Worm (Caenorhabditis elegans): ENCODE data around the gene srh-104.

DNA sequence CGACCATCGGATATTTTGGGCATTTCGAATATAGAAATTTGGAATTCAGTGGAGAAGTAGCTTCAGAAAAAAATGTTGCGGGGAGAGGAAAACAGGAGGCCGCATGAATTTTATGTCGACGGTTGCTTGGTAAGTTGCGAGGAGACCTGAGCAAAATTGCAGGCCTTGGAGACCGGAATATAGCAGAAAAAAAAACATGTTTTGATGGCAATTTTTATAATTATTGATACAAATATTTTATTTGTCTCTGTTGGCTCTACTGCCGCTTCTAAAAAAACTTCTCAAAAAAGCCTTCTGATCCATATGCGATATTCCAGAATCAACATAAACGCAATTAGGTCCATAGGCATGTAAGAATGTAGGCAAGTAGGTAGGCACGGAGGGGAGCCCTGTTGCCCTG lies 31.4 kb upstream of the srh-104 start, which contains the start of gene pacl-1:
- no peak for TF ChIP-seq F13C5.2 (tag; optimal IDR thresholded peaks at IDR 0.05)
- no peak for TF ChIP-seq aly-1 (tag; optimal IDR thresholded peaks at IDR 0.05)
- TF ChIP-seq B0310.2 (tag; optimal IDR thresholded peaks at IDR 0.05), result no peak

Data from whole organism, early embryonic.